Fruit fly (Drosophila melanogaster) whole organism, embryonic: ENCODE data around the gene unc-4.

Source experiments
- CG12155 ChIP-seq: fragments of 200-800 bp; sonication (Bioruptor generic); optimal IDR thresholded peaks from 3 replicates; lab custom pipeline; 2016; ENCODE audit warnings: missing biosample characterization, missing genetic modification characterization
- CG12942 ChIP-seq: fragments of 200-800 bp; sonication (Bioruptor generic); optimal IDR thresholded peaks from 3 replicates; lab custom pipeline; 2016; ENCODE audit warnings: missing biosample characterization, missing genetic modification characterization
- CG13894 ChIP-seq: fragments of 200-800 bp; sonication (Bioruptor generic); optimal IDR thresholded peaks from 3 replicates; lab custom pipeline; 2018; ENCODE audit warnings: missing biosample characterization, mild to moderate bottlenecking, missing genetic modification characterization, moderate library complexity
- CG14667 ChIP-seq: fragments of 200-800 bp; sonication (Bioruptor generic); IDR thresholded peaks from 2 replicates; pipeline ENCODE4 v1.3.6; 2022; ENCODE audit warnings: missing biosample characterization, missing genetic modification characterization
- CG14860 ChIP-seq: fragments of 200-800 bp; sonication (Bioruptor generic); IDR thresholded peaks from 3 replicates; pipeline ENCODE4 v1.3.6; 2022; ENCODE audit warnings: missing biosample characterization, missing genetic modification characterization; ENCODE audit not compliant: partially characterized antibody
- CG15479 ChIP-seq: fragments of 200-800 bp; sonication (Bioruptor generic); optimal IDR thresholded peaks from 3 replicates; lab custom pipeline; 2019; ENCODE audit warnings: missing biosample characterization, mild to moderate bottlenecking, missing genetic modification characterization, moderate library complexity
- CG31224 ChIP-seq: fragments of 200-800 bp; sonication (Bioruptor generic); IDR thresholded peaks from 2 replicates; pipeline ENCODE4 v1.3.6; 2022; ENCODE audit warnings: missing biosample characterization, missing genetic modification characterization
- CG32532 ChIP-seq: fragments of 200-800 bp; sonication (Bioruptor generic); IDR thresholded peaks from 2 replicates; pipeline ENCODE4 v1.3.6; 2022; ENCODE audit warnings: missing biosample characterization, missing genetic modification characterization
- CG4360 ChIP-seq: fragments of 200-800 bp; sonication (Bioruptor generic); IDR thresholded peaks from 2 replicates; pipeline ENCODE4 v1.3.6; 2022; ENCODE audit warnings: missing biosample characterization, missing genetic modification characterization
- CG4617 ChIP-seq: fragments of 200-800 bp; sonication (Bioruptor generic); optimal IDR thresholded peaks from 3 replicates; lab custom pipeline; 2016; ENCODE audit warnings: missing biosample characterization, missing genetic modification characterization, borderline replicate concordance
- CG5180 ChIP-seq: fragments of 200-800 bp; sonication (Bioruptor generic); optimal IDR thresholded peaks from 3 replicates; lab custom pipeline; 2017; ENCODE audit warnings: missing biosample characterization, missing genetic modification characterization, mild to moderate bottlenecking, moderate library complexity, missing genetic modification reagents
- CG6854 ChIP-seq: fragments of 200-800 bp; sonication (Bioruptor generic); optimal IDR thresholded peaks from 3 replicates; lab custom pipeline; 2017; ENCODE audit warnings: missing biosample characterization, mild to moderate bottlenecking, missing genetic modification characterization
- CG7963 ChIP-seq: fragments of 200-800 bp; sonication (Bioruptor generic); IDR thresholded peaks from 3 replicates; pipeline ENCODE4 v1.3.6; 2022; ENCODE audit warnings: missing biosample characterization, missing genetic modification characterization; ENCODE audit not compliant: partially characterized antibody
- CoRest ChIP-seq: fragments of 200-800 bp; sonication (Bioruptor generic); optimal IDR thresholded peaks from 3 replicates; lab custom pipeline; 2018; ENCODE audit warnings: missing biosample characterization, mild to moderate bottlenecking, missing genetic modification characterization, moderate library complexity
- Fer1 ChIP-seq: fragments of 200-800 bp; sonication (Bioruptor generic); optimal IDR thresholded peaks from 2 replicates; lab custom pipeline; 2017; ENCODE audit warnings: missing biosample characterization, mild to moderate bottlenecking, missing genetic modification characterization
- Fer2 ChIP-seq: fragments of 200-800 bp; sonication (Bioruptor generic); optimal IDR thresholded peaks from 2 replicates; lab custom pipeline; 2018; ENCODE audit warnings: missing biosample characterization, mild to moderate bottlenecking, missing genetic modification characterization, moderate library complexity
- HLH3B ChIP-seq: fragments of 200-800 bp; sonication (Bioruptor generic); IDR thresholded peaks from 2 replicates; pipeline ENCODE4 v1.3.6; 2022; ENCODE audit warnings: missing biosample characterization, missing genetic modification characterization
- HmgD ChIP-seq: fragments of 200-800 bp; sonication (Bioruptor generic); optimal IDR thresholded peaks from 3 replicates; lab custom pipeline; 2016; ENCODE audit warnings: missing biosample characterization, missing genetic modification characterization
- Max ChIP-seq: fragments of 200-800 bp; sonication (Bioruptor generic); optimal IDR thresholded peaks from 2 replicates; lab custom pipeline; 2016; ENCODE audit warnings: missing biosample characterization, mild to moderate bottlenecking, missing genetic modification characterization
- Myb ChIP-seq: fragments of 200-800 bp; sonication (Bioruptor generic); optimal IDR thresholded peaks from 2 replicates; lab custom pipeline; 2016; ENCODE audit warnings: missing biosample characterization, missing genetic modification characterization
- NfI ChIP-seq: fragments of 200-800 bp; sonication (Bioruptor generic); optimal IDR thresholded peaks from 3 replicates; lab custom pipeline; 2018; ENCODE audit warnings: missing biosample characterization, mild to moderate bottlenecking, missing genetic modification characterization, moderate library complexity
- PHDP ChIP-seq: fragments of 200-800 bp; sonication (Bioruptor generic); optimal IDR thresholded peaks from 3 replicates; lab custom pipeline; 2018; ENCODE audit warnings: missing biosample characterization, mild to moderate bottlenecking, missing genetic modification characterization, moderate library complexity
- Ravus ChIP-seq: fragments of 200-800 bp; sonication (Bioruptor generic); IDR thresholded peaks from 2 replicates; pipeline ENCODE4 v1.3.6; 2022; ENCODE audit warnings: missing biosample characterization, missing genetic modification characterization
- Rfx ChIP-seq: fragments of 200-800 bp; sonication (Bioruptor generic); IDR thresholded peaks from 2 replicates; pipeline ENCODE4 v1.3.6; 2022; ENCODE audit warnings: missing biosample characterization, missing genetic modification characterization
- Side ChIP-seq: fragments of 200-800 bp; sonication (Bioruptor generic); optimal IDR thresholded peaks from 2 replicates; lab custom pipeline; 2016; ENCODE audit warnings: missing biosample characterization, missing genetic modification characterization
- Sin3A ChIP-seq: fragments of >200 bp; optimal IDR thresholded peaks from 2 replicates; lab custom pipeline; 2018
- Sry-δ ChIP-seq: fragments of 200-800 bp; sonication (Bioruptor generic); optimal IDR thresholded peaks from 2 replicates; lab custom pipeline; 2016; ENCODE audit warnings: missing biosample characterization, missing genetic modification characterization
- Vsx1 ChIP-seq: fragments of 200-800 bp; sonication (Bioruptor generic); optimal IDR thresholded peaks from 2 replicates; lab custom pipeline; 2017; ENCODE audit warnings: missing biosample characterization, mild to moderate bottlenecking, missing genetic modification characterization, missing genetic modification reagents
- YL-1 ChIP-seq: fragments of 200-800 bp; sonication (Bioruptor generic); optimal IDR thresholded peaks from 3 replicates; lab custom pipeline; 2017; ENCODE audit warnings: missing biosample characterization, mild to moderate bottlenecking, missing genetic modification characterization
- ab ChIP-seq: fragments of 200-800 bp; sonication (Bioruptor generic); optimal IDR thresholded peaks from 2 replicates; lab custom pipeline; 2016; ENCODE audit warnings: missing biosample characterization, missing genetic modification characterization
- ase ChIP-seq: fragments of 200-800 bp; sonication (Bioruptor generic); IDR thresholded peaks from 3 replicates; pipeline ENCODE4 v1.3.6; 2022; ENCODE audit warnings: missing biosample characterization, missing genetic modification characterization
- bowl ChIP-seq: fragments of 200-800 bp; sonication (Bioruptor generic); IDR thresholded peaks from 2 replicates; pipeline ENCODE4 v1.3.6; 2022; ENCODE audit warnings: missing biosample characterization, missing genetic modification characterization
- caup ChIP-seq: fragments of 200-800 bp; sonication (Bioruptor generic); optimal IDR thresholded peaks from 3 replicates; lab custom pipeline; 2017; ENCODE audit warnings: missing biosample characterization, mild to moderate bottlenecking, missing genetic modification characterization, moderate library complexity; ENCODE audit not compliant: severe bottlenecking
- fru ChIP-seq: fragments of >200 bp; optimal IDR thresholded peaks from 2 replicates; lab custom pipeline; 2017
- fu2 ChIP-seq: fragments of 200-800 bp; sonication (Bioruptor generic); optimal IDR thresholded peaks from 2 replicates; lab custom pipeline; 2016; ENCODE audit warnings: missing biosample characterization, missing genetic modification characterization
- gsb ChIP-seq: fragments of 200-800 bp; sonication (Bioruptor generic); IDR thresholded peaks from 2 replicates; pipeline ENCODE4 v1.3.6; 2022; ENCODE audit warnings: missing biosample characterization, missing genetic modification characterization
- insv ChIP-seq, 2 experiments: fragments of 200-800 bp; sonication (Bioruptor generic); optimal IDR thresholded peaks; 3 replicates each; lab custom pipeline; 2016 to 2018; ENCODE audit warnings: missing biosample characterization in 2 of 2, missing genetic modification characterization in 2 of 2
- kay ChIP-seq: fragments of 200-800 bp; sonication (Bioruptor generic); optimal IDR thresholded peaks from 2 replicates; lab custom pipeline; 2016; ENCODE audit warnings: missing biosample characterization, missing genetic modification characterization
- lola ChIP-seq, 3 experiments: fragments of >200 bp in 2 of 3; fragments of 200-800 bp in 1 of 3; sonication (Bioruptor generic) in 1 of 3; optimal IDR thresholded peaks; 2 replicates each; lab custom pipeline; 2017 to 2019; ENCODE audit warnings: missing biosample characterization in 3 of 3, missing genetic modification characterization in 3 of 3, mild to moderate bottlenecking in 1 of 3, moderate library complexity in 1 of 3
- luna ChIP-seq: fragments of 200-800 bp; sonication (Bioruptor generic); optimal IDR thresholded peaks from 2 replicates; lab custom pipeline; 2016; ENCODE audit warnings: missing biosample characterization, missing genetic modification characterization
- nau ChIP-seq: fragments of 200-800 bp; sonication (Bioruptor generic); optimal IDR thresholded peaks from 3 replicates; lab custom pipeline; 2017; ENCODE audit warnings: missing biosample characterization, mild to moderate bottlenecking, missing genetic modification characterization, missing genetic modification reagents
- p53 ChIP-seq: fragments of 200-800 bp; sonication (Bioruptor generic); optimal IDR thresholded peaks from 2 replicates; lab custom pipeline; 2016; ENCODE audit warnings: missing biosample characterization, missing genetic modification characterization
- pan ChIP-seq, 4 experiments: fragments of >200 bp in 3 of 4; fragments of 200-800 bp in 1 of 4; sonication (Bioruptor generic) in 1 of 4; optimal IDR thresholded peaks in 3 of 4; IDR thresholded peaks in 1 of 4; 2 replicates each; pipeline versions ENCODE4 v1.3.6 to Lab custom; 2017 to 2022; ENCODE audit warnings: missing biosample characterization in 2 of 4, missing genetic modification characterization in 2 of 4, mixed read lengths in 1 of 4
- pfk ChIP-seq: fragments of 200-800 bp; sonication (Bioruptor generic); optimal IDR thresholded peaks from 2 replicates; lab custom pipeline; 2018; ENCODE audit warnings: missing biosample characterization, mild to moderate bottlenecking, missing genetic modification characterization, moderate library complexity
- phol ChIP-seq: fragments of 200-800 bp; sonication (Bioruptor generic); optimal IDR thresholded peaks from 3 replicates; lab custom pipeline; 2018; ENCODE audit warnings: missing biosample characterization, mild to moderate bottlenecking, missing genetic modification characterization, moderate library complexity
- pita ChIP-seq: fragments of 200-800 bp; sonication (Bioruptor generic); optimal IDR thresholded peaks from 2 replicates; lab custom pipeline; 2017; ENCODE audit warnings: missing biosample characterization, mild to moderate bottlenecking, missing genetic modification characterization
- sens-2 ChIP-seq: fragments of 200-800 bp; sonication (Bioruptor generic); IDR thresholded peaks from 2 replicates; pipeline ENCODE4 v1.3.6; 2022; ENCODE audit warnings: missing biosample characterization, missing genetic modification characterization
- tin ChIP-seq: fragments of 200-800 bp; sonication (Bioruptor generic); optimal IDR thresholded peaks from 3 replicates; lab custom pipeline; 2016; ENCODE audit warnings: missing biosample characterization, missing genetic modification characterization
- usp ChIP-seq: fragments of >200 bp; optimal IDR thresholded peaks from 2 replicates; lab custom pipeline; 2017; ENCODE audit warnings: missing biosample characterization, missing genetic modification characterization

Gene unc-4

dm6 chrX:17742592-17743364 is 25.6 kb upstream of the unc-4 start (continued):
- TF ChIP-seq CG5180 (no peak), Vsx1 (GFP tag; lab: Kevin White, UChicago) (no peak), YL-1 (GFP tag; lab: Kevin White, UChicago) (no peak), sens-2 (GFP tag; lab: Robert Waterston, UW) (no peak), caup (GFP tag; lab: Kevin White, UChicago) (peak; percentile 17), Ravus (GFP tag; lab: Robert Waterston, UW) (no peak), fu2 (GFP tag; lab: Kevin White, UChicago) (peak; percentile 18), bowl (no peak), CG15479 (no peak), Side (peak; percentile 17), p53 (GFP tag; lab: Kevin White, UChicago) (no peak), CG12942 (GFP tag; lab: Kevin White, UChicago) (peak; percentile 16), Fer2 (no peak), ase (GFP tag; lab: Robert Waterston, UW) (no peak), CoRest (tag; lab: Kevin White, UChicago) (peak; percentile 50), CG14667 (GFP tag; lab: Robert Waterston, UW) (no peak), CG14860 (GFP tag; lab: Robert Waterston, UW) (no peak), pan (optimal IDR thresholded peaks at IDR 0.05; lab: Kevin White, UChicago) (no peak), pan (GFP tag; optimal IDR thresholded peaks at IDR 0.05 in 1 of 2, IDR thresholded peaks at IDR 0.05 in 1 of 2) (no peak), NfI (GFP tag; lab: Kevin White, UChicago) (peak; percentile 45), lola (GFP tag; optimal IDR thresholded peaks at IDR 0.05; lab: Kevin White, UChicago) (peak in 1 of 3 experiments; percentile 43), insv (GFP tag; optimal IDR thresholded peaks at IDR 0.05; lab: Kevin White, UChicago) (no peak), CG7963 (GFP tag; lab: Robert Waterston, UW) (no peak), Fer1 (GFP tag; lab: Kevin White, UChicago) (peak; percentile 14), luna (no peak), Max (GFP tag; lab: Kevin White, UChicago) (peak; percentile 26), HmgD (GFP tag; lab: Kevin White, UChicago) (no peak), CG32532 (no peak), tin (GFP tag; lab: Kevin White, UChicago) (peak; percentile 7), usp (no peak), Sry-δ (GFP tag; lab: Kevin White, UChicago) (peak; percentile 3), CG4617 (GFP tag; lab: Kevin White, UChicago) (no peak), phol (tag; lab: Kevin White, UChicago) (peak; percentile 72), ab (GFP tag; lab: Kevin White, UChicago) (no peak), gsb (GFP tag; lab: Robert Waterston, UW) (no peak), nau (GFP tag; lab: Kevin White, UChicago) (peak; percentile 2), CG12155 (GFP tag; lab: Kevin White, UChicago) (no peak), PHDP (peak; percentile 47), CG6854 (GFP tag; lab: Kevin White, UChicago) (no peak), CG13894 (tag; lab: Kevin White, UChicago) (no peak), pita (GFP tag; lab: Kevin White, UChicago) (no peak), Rfx (peak; percentile 9; the same call in 1 of the 2 replicates), Sin3A (lab: Kevin White, UChicago) (no peak), fru (lab: Kevin White, UChicago) (no peak), kay (GFP tag; lab: Kevin White, UChicago) (no peak), Myb (no peak), pfk (peak; percentile 1), HLH3B (GFP tag; lab: Robert Waterston, UW) (0 out of 2 replicates have a peak, but pooled peaks have one; percentile 31), CG31224 (GFP tag; lab: Robert Waterston, UW) (no peak), CG4360 (GFP tag; lab: Robert Waterston, UW) (no peak)
